Fruit fly (Drosophila melanogaster) whole organism, embryonic: ENCODE data around the gene eys.
A peak's percentile ranks its signal among the peaks of the same experiment; 100 is the strongest.

ENCODE experiments used
- Atf-2 ChIP-seq: fragments of 200-800 bp; sonication (Bioruptor generic); optimal IDR thresholded peaks from 2 replicates; lab custom pipeline; 2016; ENCODE audit warnings: missing biosample characterization, missing genetic modification characterization
- Awh ChIP-seq: fragments of 200-800 bp; sonication (Bioruptor generic); IDR thresholded peaks from 2 replicates; pipeline ENCODE4, ENCODE4 v1.3.6; 2022; ENCODE audit warnings: missing biosample characterization, missing genetic modification characterization
- CG10959 ChIP-seq: fragments of 200-800 bp; sonication (Bioruptor generic); IDR thresholded peaks from 2 replicates; pipeline ENCODE4 v1.3.6; 2022; ENCODE audit warnings: missing biosample characterization, missing genetic modification characterization
- CG11696 ChIP-seq: fragments of 200-800 bp; sonication (Bioruptor generic); IDR thresholded peaks from 2 replicates; pipeline ENCODE4 v1.3.6; 2022; ENCODE audit warnings: missing biosample characterization, missing genetic modification characterization
- CG12104 ChIP-seq: fragments of 200-800 bp; sonication (Bioruptor generic); optimal IDR thresholded peaks from 3 replicates; lab custom pipeline; 2016; ENCODE audit warnings: missing biosample characterization, missing genetic modification characterization
- CG12299 ChIP-seq: fragments of 200-800 bp; sonication (Bioruptor generic); optimal IDR thresholded peaks from 2 replicates; lab custom pipeline; 2018; ENCODE audit warnings: missing biosample characterization, mild to moderate bottlenecking, missing genetic modification characterization
- CG12391 ChIP-seq: fragments of 200-800 bp; sonication (Bioruptor generic); optimal IDR thresholded peaks from 3 replicates; lab custom pipeline; 2018; ENCODE audit warnings: missing biosample characterization, mild to moderate bottlenecking, missing genetic modification characterization, moderate library complexity
- CG14965 ChIP-seq: fragments of 200-800 bp; sonication (Bioruptor generic); optimal IDR thresholded peaks from 2 replicates; lab custom pipeline; 2016; ENCODE audit warnings: missing biosample characterization, missing genetic modification characterization, borderline replicate concordance
- CG17912 ChIP-seq: fragments of 200-800 bp; sonication (Bioruptor generic); optimal IDR thresholded peaks from 2 replicates; lab custom pipeline; 2018; ENCODE audit warnings: missing biosample characterization, mild to moderate bottlenecking, missing genetic modification characterization
- CG18262 ChIP-seq: fragments of 200-800 bp; optimal IDR thresholded peaks from 3 replicates; lab custom pipeline; 2019; ENCODE audit warnings: missing biosample characterization, mild to moderate bottlenecking, missing genetic modification characterization, moderate library complexity
- CG1832 ChIP-seq: fragments of 200-800 bp; sonication (Bioruptor generic); optimal IDR thresholded peaks from 2 replicates; lab custom pipeline; 2017; ENCODE audit warnings: missing biosample characterization, mild to moderate bottlenecking, missing genetic modification characterization, inconsistent platforms
- CG2889 ChIP-seq: fragments of 200-800 bp; sonication (Bioruptor generic); IDR thresholded peaks from 3 replicates; pipeline ENCODE4 v1.3.6; 2022; ENCODE audit warnings: missing biosample characterization, missing genetic modification characterization
- CG3065 ChIP-seq: fragments of 200-800 bp; sonication (Bioruptor generic); optimal IDR thresholded peaks from 2 replicates; lab custom pipeline; 2016; ENCODE audit warnings: missing biosample characterization, missing genetic modification characterization
- CG34376 ChIP-seq: fragments of 200-800 bp; sonication (Bioruptor generic); optimal IDR thresholded peaks from 2 replicates; lab custom pipeline; 2018; ENCODE audit warnings: missing biosample characterization, mild to moderate bottlenecking, missing genetic modification characterization
- CG4282 ChIP-seq: fragments of 200-800 bp; sonication (Bioruptor generic); optimal IDR thresholded peaks from 2 replicates; lab custom pipeline; 2016; ENCODE audit warnings: missing biosample characterization, missing genetic modification characterization
- CG4820 ChIP-seq: fragments of 200-800 bp; sonication (Bioruptor generic); optimal IDR thresholded peaks from 3 replicates; lab custom pipeline; 2016; ENCODE audit warnings: missing biosample characterization, missing genetic modification characterization
- CG6254 ChIP-seq: fragments of 200-800 bp; sonication (Bioruptor generic); optimal IDR thresholded peaks from 3 replicates; lab custom pipeline; 2017; ENCODE audit warnings: mild to moderate bottlenecking, missing biosample characterization, missing genetic modification reagents, missing genetic modification characterization
- CG7987 ChIP-seq: fragments of 200-800 bp; sonication (Bioruptor generic); optimal IDR thresholded peaks from 2 replicates; lab custom pipeline; 2018; ENCODE audit warnings: missing biosample characterization, mild to moderate bottlenecking, missing genetic modification characterization, moderate library complexity
- CG8089 ChIP-seq: fragments of 200-800 bp; sonication (Bioruptor generic); optimal IDR thresholded peaks from 3 replicates; lab custom pipeline; 2016; ENCODE audit warnings: missing biosample characterization, missing genetic modification characterization
- CG8388 ChIP-seq: fragments of 200-800 bp; sonication (Bioruptor generic); optimal IDR thresholded peaks from 2 replicates; lab custom pipeline; 2019; ENCODE audit warnings: missing biosample characterization, mild to moderate bottlenecking, missing genetic modification characterization, moderate library complexity
- CG9932 ChIP-seq: fragments of 200-800 bp; sonication (Bioruptor generic); IDR thresholded peaks from 2 replicates; pipeline ENCODE4 v1.3.6; 2022; ENCODE audit warnings: missing biosample characterization, missing genetic modification characterization
- CrebB ChIP-seq: fragments of 200-800 bp; sonication (Bioruptor generic); optimal IDR thresholded peaks from 3 replicates; lab custom pipeline; 2018; ENCODE audit warnings: missing biosample characterization, mild to moderate bottlenecking, missing genetic modification characterization
- Dip3 ChIP-seq: fragments of 200-800 bp; sonication (Bioruptor generic); optimal IDR thresholded peaks from 3 replicates; lab custom pipeline; 2016; ENCODE audit warnings: missing biosample characterization, missing genetic modification characterization
- Elba2 ChIP-seq: fragments of 200-800 bp; sonication (Bioruptor generic); optimal IDR thresholded peaks from 3 replicates; lab custom pipeline; 2016; ENCODE audit warnings: missing biosample characterization, missing genetic modification characterization
- GATAe ChIP-seq: fragments of 200-800 bp; sonication (Bioruptor generic); conservative IDR thresholded peaks from 2 replicates; pipeline ENCODE4 v1.3.6; 2022; ENCODE audit warnings: missing biosample characterization, missing genetic modification characterization
- Meics ChIP-seq: fragments of 200-800 bp; sonication (Bioruptor generic); optimal IDR thresholded peaks from 2 replicates; lab custom pipeline; 2017; ENCODE audit warnings: missing biosample characterization, mild to moderate bottlenecking, missing genetic modification characterization
- NK7.1 ChIP-seq: fragments of 200-800 bp; sonication (Bioruptor generic); optimal IDR thresholded peaks from 3 replicates; lab custom pipeline; 2016; ENCODE audit warnings: missing biosample characterization, missing genetic modification characterization
- NfI ChIP-seq: fragments of 200-800 bp; sonication (Bioruptor generic); optimal IDR thresholded peaks from 3 replicates; lab custom pipeline; 2018; ENCODE audit warnings: missing biosample characterization, mild to moderate bottlenecking, missing genetic modification characterization, moderate library complexity
- Rx ChIP-seq: fragments of 200-800 bp; sonication (Bioruptor generic); IDR thresholded peaks from 2 replicates; pipeline ENCODE4 v1.3.6; 2022; ENCODE audit warnings: missing biosample characterization, missing genetic modification characterization
- Sox100B ChIP-seq: fragments of 200-800 bp; sonication (Bioruptor generic); optimal IDR thresholded peaks from 3 replicates; lab custom pipeline; 2018; ENCODE audit warnings: missing biosample characterization, mild to moderate bottlenecking, missing genetic modification characterization
- Sry-β ChIP-seq: fragments of 200-800 bp; sonication (Bioruptor generic); optimal IDR thresholded peaks from 2 replicates; lab custom pipeline; 2018; ENCODE audit warnings: missing biosample characterization, mild to moderate bottlenecking, missing genetic modification characterization, moderate library complexity
- Stat92E ChIP-seq, 3 experiments: fragments of >200 bp in 2 of 3; fragments of 200-800 bp in 1 of 3; sonication (Bioruptor generic) in 1 of 3; optimal IDR thresholded peaks; 2 replicates each; lab custom pipeline; 2017 to 2019; ENCODE audit warnings: missing biosample characterization in 3 of 3, missing genetic modification characterization in 3 of 3, mild to moderate bottlenecking in 1 of 3, moderate library complexity in 1 of 3
- TFAM ChIP-seq: fragments of 200-800 bp; sonication (Bioruptor generic); optimal IDR thresholded peaks from 2 replicates; lab custom pipeline; 2017; ENCODE audit warnings: missing biosample characterization, missing genetic modification characterization, inconsistent platforms
- Taf1 ChIP-seq: fragments of 200-800 bp; sonication (Bioruptor generic); IDR thresholded peaks from 2 replicates; pipeline ENCODE4 v1.3.6; 2022; ENCODE audit warnings: missing biosample characterization, missing genetic modification characterization
- Vsx1 ChIP-seq: fragments of 200-800 bp; sonication (Bioruptor generic); optimal IDR thresholded peaks from 2 replicates; lab custom pipeline; 2017; ENCODE audit warnings: missing biosample characterization, mild to moderate bottlenecking, missing genetic modification characterization, missing genetic modification reagents
- chinmo ChIP-seq: fragments of 200-800 bp; sonication (Bioruptor generic); IDR thresholded peaks from 4 replicates; pipeline ENCODE4 v1.3.6; 2022; ENCODE audit warnings: missing biosample characterization, missing genetic modification characterization; ENCODE audit not compliant: partially characterized antibody
- crol ChIP-seq: fragments of 200-800 bp; sonication (Bioruptor generic); IDR thresholded peaks from 2 replicates; pipeline ENCODE4 v1.3.6; 2022; ENCODE audit warnings: missing biosample characterization, missing genetic modification characterization
- fu2 ChIP-seq: fragments of 200-800 bp; sonication (Bioruptor generic); optimal IDR thresholded peaks from 2 replicates; lab custom pipeline; 2016; ENCODE audit warnings: missing biosample characterization, missing genetic modification characterization
- gro ChIP-seq: fragments of 200-800 bp; sonication (Bioruptor generic); optimal IDR thresholded peaks from 2 replicates; lab custom pipeline; 2016; ENCODE audit warnings: missing biosample characterization, missing genetic modification characterization
- gt ChIP-seq: fragments of 200-800 bp; sonication (Bioruptor generic); IDR thresholded peaks from 2 replicates; pipeline ENCODE4 v1.3.6; 2022; ENCODE audit warnings: missing biosample characterization, missing genetic modification characterization
- lov ChIP-seq, 2 experiments: fragments of 200-800 bp in 1 of 2; fragments of >200 bp in 1 of 2; sonication (Bioruptor generic) in 1 of 2; IDR thresholded peaks in 1 of 2; optimal IDR thresholded peaks in 1 of 2; 2 replicates in 1 of 2; 3 replicates in 1 of 2; pipeline versions ENCODE4 v1.3.6 to Lab custom; 2017 to 2022; ENCODE audit warnings: missing biosample characterization in 1 of 2, missing genetic modification characterization in 1 of 2
- nom ChIP-seq: fragments of 200-800 bp; sonication (Bioruptor generic); optimal IDR thresholded peaks from 2 replicates; lab custom pipeline; 2017; ENCODE audit warnings: missing biosample characterization, missing genetic modification characterization, mild to moderate bottlenecking, moderate library complexity, missing genetic modification reagents
- ro ChIP-seq: fragments of 200-800 bp; sonication (Bioruptor generic); IDR thresholded peaks from 2 replicates; pipeline ENCODE4 v1.3.6; 2022; ENCODE audit warnings: missing biosample characterization, missing genetic modification characterization
- sd ChIP-seq: fragments of 200-800 bp; sonication (Bioruptor generic); optimal IDR thresholded peaks from 3 replicates; lab custom pipeline; 2018; ENCODE audit warnings: missing biosample characterization, mild to moderate bottlenecking, missing genetic modification characterization, moderate library complexity
- sens-2 ChIP-seq: fragments of 200-800 bp; sonication (Bioruptor generic); IDR thresholded peaks from 2 replicates; pipeline ENCODE4 v1.3.6; 2022; ENCODE audit warnings: missing biosample characterization, missing genetic modification characterization
- unpg ChIP-seq: fragments of 200-800 bp; sonication (Bioruptor generic); optimal IDR thresholded peaks from 3 replicates; lab custom pipeline; 2018; ENCODE audit warnings: missing biosample characterization, mild to moderate bottlenecking, missing genetic modification characterization, moderate library complexity
- vvl ChIP-seq: fragments of 200-800 bp; sonication (Bioruptor generic); IDR thresholded peaks from 2 replicates; pipeline ENCODE4 v1.3.6; 2022; ENCODE audit warnings: missing biosample characterization, missing genetic modification characterization
- zfh1 ChIP-seq: fragments of 200-800 bp; sonication (Bioruptor generic); IDR thresholded peaks from 3 replicates; pipeline ENCODE4 v1.3.6; 2022; ENCODE audit warnings: missing biosample characterization, missing genetic modification characterization

Gene eys

dm6 chr2L:2375655-2376417 lies 64.4 kb downstream of the eys start, which contains the start of gene Atxn7 (continued):
- no peak for TF ChIP-seq Stat92E (GFP tag; optimal IDR thresholded peaks at IDR 0.05; lab: Kevin White, UChicago)
- TF ChIP-seq CG4820, result peak; percentile 46
- TF ChIP-seq gt (GFP tag; lab: Robert Waterston, UW), result no peak
- peak; percentile 76 for TF ChIP-seq CG12391
- TF ChIP-seq CG12104, result peak; percentile 65
- peak; percentile 81 for TF ChIP-seq Vsx1 (GFP tag; lab: Kevin White, UChicago)
- no peak for TF ChIP-seq CG2889 (GFP tag; lab: Robert Waterston, UW)
- peak; percentile 89 for TF ChIP-seq NfI (GFP tag; lab: Kevin White, UChicago)
- peak; percentile 99 for TF ChIP-seq chinmo
- TF ChIP-seq unpg (GFP tag; lab: Kevin White, UChicago), result peak; percentile 80
- TF ChIP-seq CG3065, result peak; percentile 40
- peak; percentile 53 for TF ChIP-seq CG8388 (GFP tag; lab: Kevin White, UChicago)
- TF ChIP-seq GATAe (GFP tag; lab: Robert Waterston, UW), result no peak
- peak; percentile 40 for TF ChIP-seq sd (tag; lab: Kevin White, UChicago)
- TF ChIP-seq Atf-2 (GFP tag; lab: Kevin White, UChicago), result no peak
- peak; percentile 90 for TF ChIP-seq CG1832
- TF ChIP-seq Sox100B (GFP tag; lab: Kevin White, UChicago), result peak; percentile 72
- peak; percentile 58 for TF ChIP-seq CG18262 (tag; lab: Kevin White, UChicago)
- TF ChIP-seq crol (GFP tag; lab: Robert Waterston, UW), result peak; percentile 100
- no peak for TF ChIP-seq ro (GFP tag; lab: Robert Waterston, UW)
- 0 out of 2 replicates have a peak, but pooled peaks have one; percentile 22 for TF ChIP-seq Rx
- peak; percentile 48 for TF ChIP-seq nom (GFP tag; lab: Kevin White, UChicago)
- TF ChIP-seq gro (GFP tag; lab: Kevin White, UChicago), result peak; percentile 78
- peak; percentile 50 for TF ChIP-seq CG6254 (GFP tag; lab: Kevin White, UChicago)
- no peak for TF ChIP-seq Elba2 (GFP tag; lab: Kevin White, UChicago)
- TF ChIP-seq lov (optimal IDR thresholded peaks at IDR 0.05; lab: Kevin White, UChicago), result no peak
- TF ChIP-seq lov (GFP tag; IDR thresholded peaks at IDR 0.05; lab: Robert Waterston, UW), result peak; percentile 83; the same call in 2 of the 3 replicates
- TF ChIP-seq vvl (GFP tag; lab: Robert Waterston, UW), result peak; percentile 91
- no peak for TF ChIP-seq CG14965
- TF ChIP-seq CG9932 (GFP tag; lab: Robert Waterston, UW), result peak; percentile 52
- peak; percentile 32 for TF ChIP-seq CG34376 (GFP tag; lab: Kevin White, UChicago)
- no peak for TF ChIP-seq Taf1
- TF ChIP-seq Awh (GFP tag; lab: Robert Waterston, UW), result peak; percentile 42; the same call in 1 of the 2 replicates
- no peak for TF ChIP-seq CG10959 (GFP tag; lab: Robert Waterston, UW)
- TF ChIP-seq CG4282 (GFP tag; lab: Kevin White, UChicago), result peak; percentile 42
- peak; percentile 88 for TF ChIP-seq zfh1 (GFP tag; lab: Robert Waterston, UW)
- TF ChIP-seq CG8089, result peak; percentile 69
- no peak for TF ChIP-seq Dip3 (GFP tag; lab: Kevin White, UChicago)
- no peak for TF ChIP-seq TFAM
- TF ChIP-seq Meics (GFP tag; lab: Kevin White, UChicago), result peak; percentile 70
- TF ChIP-seq NK7.1 (GFP tag; lab: Kevin White, UChicago), result peak; percentile 71
- peak; percentile 74 for TF ChIP-seq CrebB (tag; lab: Kevin White, UChicago)
- TF ChIP-seq fu2 (GFP tag; lab: Kevin White, UChicago), result no peak
- TF ChIP-seq Sry-β (GFP tag; lab: Kevin White, UChicago), result peak; percentile 28
- peak; percentile 89 for TF ChIP-seq CG7987 (GFP tag; lab: Kevin White, UChicago)
- peak; percentile 89 for TF ChIP-seq CG17912 (GFP tag; lab: Kevin White, UChicago)
- TF ChIP-seq CG11696 (GFP tag; lab: Robert Waterston, UW), result no peak
- TF ChIP-seq sens-2 (GFP tag; lab: Robert Waterston, UW), result peak; percentile 50; the same call in 1 of the 2 replicates
- TF ChIP-seq CG12299 (tag; lab: Kevin White, UChicago), result peak; percentile 61
